Fruit fly (Drosophila melanogaster): Measurements from ENCODE around the gene TwdlZ.

Gene TwdlZ

dm6 chrX:16766868-16767431 lies 29.0 kb downstream of the TwdlZ start (continued):
- peak; percentile 96 for TF ChIP-seq ftz-f1 (GFP tag; optimal IDR thresholded peaks at IDR 0.05)
- TF ChIP-seq Pdp1 (GFP tag; optimal IDR thresholded peaks at IDR 0.05) = peak in 1 of 2 experiments; percentile 16
- no peak for TF ChIP-seq oc (tag; optimal IDR thresholded peaks at IDR 0.05)
- no peak for TF ChIP-seq D19A (tag; optimal IDR thresholded peaks at IDR 0.05)
- TF ChIP-seq sr (GFP tag; IDR thresholded peaks at IDR 0.05) = peak; percentile 99
- no peak for TF ChIP-seq kni (GFP tag; optimal IDR thresholded peaks at IDR 0.05)
- TF ChIP-seq slbo (GFP tag; IDR thresholded peaks at IDR 0.05) = peak; percentile 20; the same call in 1 of the 2 replicates
- TF ChIP-seq chinmo (GFP tag; IDR thresholded peaks at IDR 0.05; ENCODE audit: partially characterized antibody) = peak; percentile 82; the same call in 3 of the 4 replicates
- TF ChIP-seq CG6175 (GFP tag; IDR thresholded peaks at IDR 0.05) = peak; percentile 71; the same call in 2 of the 3 replicates
- TF ChIP-seq cwo (GFP tag; optimal IDR thresholded peaks at IDR 0.05) = peak; percentile 26
- peak in 1 of 2 experiments; percentile 91 for TF ChIP-seq Hr78 (GFP tag; optimal IDR thresholded peaks at IDR 0.05)
- TF ChIP-seq ems (GFP tag; optimal IDR thresholded peaks at IDR 0.05) = no peak
- TF ChIP-seq Doc2 (GFP tag; IDR thresholded peaks at IDR 0.05) = no peak
- TF ChIP-seq Ptx1 (GFP tag; IDR thresholded peaks at IDR 0.05) = no peak

dm6 chrX:16768770-16769169 lies 30.8 kb downstream of the TwdlZ start:
- TF ChIP-seq gem (tag; optimal IDR thresholded peaks at IDR 0.05) (peak; percentile 42), CG1529 (GFP tag; optimal IDR thresholded peaks at IDR 0.05) (no peak), CG33213 (GFP tag; optimal IDR thresholded peaks at IDR 0.05) (no peak), oc (tag; optimal IDR thresholded peaks at IDR 0.05) (peak; percentile 3), CG3847 (GFP tag; IDR thresholded peaks at IDR 0.05) (no peak), twi (tag; optimal IDR thresholded peaks at IDR 0.05) (no peak), CoRest (tag; optimal IDR thresholded peaks at IDR 0.05) (peak; percentile 9), CG15601 (tag; optimal IDR thresholded peaks at IDR 0.05) (peak; percentile 52), Rx (GFP tag; IDR thresholded peaks at IDR 0.05) (peak; percentile 18; the same call in 1 of the 2 replicates), sima (GFP tag; optimal IDR thresholded peaks at IDR 0.05) (no peak), CG8924 (tag; optimal IDR thresholded peaks at IDR 0.05) (peak; percentile 6), nau (GFP tag; optimal IDR thresholded peaks at IDR 0.05) (no peak), en (GFP tag; optimal IDR thresholded peaks at IDR 0.05) (no peak), CG18764 (GFP tag; optimal IDR thresholded peaks at IDR 0.05) (no peak), CG13424 (tag; optimal IDR thresholded peaks at IDR 0.05) (peak; percentile 14), D19A (tag; optimal IDR thresholded peaks at IDR 0.05) (peak; percentile 41), CG8089 (GFP tag; optimal IDR thresholded peaks at IDR 0.05) (no peak), Kr (GFP tag; optimal IDR thresholded peaks at IDR 0.05) (no peak), CG11504 (tag; optimal IDR thresholded peaks at IDR 0.05) (peak; percentile 69), Optix (GFP tag; IDR thresholded peaks at IDR 0.05) (no peak), tap (tag; optimal IDR thresholded peaks at IDR 0.05) (peak; percentile 18), CG4854 (GFP tag; optimal IDR thresholded peaks at IDR 0.05) (no peak), Ets97D (GFP tag; optimal IDR thresholded peaks at IDR 0.05) (no peak), Oli (tag; optimal IDR thresholded peaks at IDR 0.05) (peak; percentile 37), Med (GFP tag) (peak; percentile 32), CG8388 (GFP tag; optimal IDR thresholded peaks at IDR 0.05) (peak; percentile 10), unpg (GFP tag; optimal IDR thresholded peaks at IDR 0.05) (peak; percentile 28), vvl (GFP tag; IDR thresholded peaks at IDR 0.05) (0 out of 2 replicates have a peak, but pooled peaks have one; percentile 11), CG10462 (GFP tag; optimal IDR thresholded peaks at IDR 0.05) (no peak), Antp (GFP tag; optimal IDR thresholded peaks at IDR 0.05) (no peak), CG17359 (tag; optimal IDR thresholded peaks at IDR 0.05) (peak; percentile 12), Hr51 (GFP tag; optimal IDR thresholded peaks at IDR 0.05) (peak in 1 of 2 experiments; percentile 27), row (GFP tag; IDR thresholded peaks at IDR 0.05) (peak; percentile 14; the same call in 1 of the 3 replicates), ewg (GFP tag; optimal IDR thresholded peaks at IDR 0.05) (no peak), ATbp (GFP tag; optimal IDR thresholded peaks at IDR 0.05) (peak; percentile 14), lab (GFP tag; optimal IDR thresholded peaks at IDR 0.05) (peak; percentile 20)

All from whole organism, embryonic.